Fruit fly (Drosophila melanogaster) S2 (cell line): ENCODE measurements around the gene CG31717.
A peak's percentile ranks its signal among the peaks of the same experiment; 100 is the strongest.

Experiments used
- CG8478 ChIP-seq: fragments of >200 bp; optimal IDR thresholded peaks from 2 replicates; lab custom pipeline; 2018
- CTCF ChIP-seq, 2 experiments: fragments of >200 bp; optimal IDR thresholded peaks; 2 replicates each; lab custom pipeline; 2018

Gene CG31717

DNA sequence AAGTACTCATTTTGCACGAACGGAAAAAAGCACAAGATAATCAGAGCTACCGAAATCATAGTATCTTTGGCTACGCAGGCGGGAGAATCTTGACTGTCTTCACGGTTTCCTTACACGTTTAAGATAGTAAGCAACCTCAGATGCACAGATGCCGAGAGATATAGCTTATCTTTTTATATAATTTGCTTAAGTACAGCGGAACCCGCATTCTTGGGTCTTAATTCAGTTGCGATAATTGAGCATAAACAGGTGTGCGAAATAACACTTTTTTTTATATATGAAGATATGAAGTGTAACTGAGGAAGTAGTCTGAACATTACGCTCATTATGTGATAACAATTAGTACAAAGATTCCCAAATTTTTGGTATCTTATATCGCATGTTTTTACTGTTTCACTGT lies 30.2 kb downstream of the CG31717 start, which contains the start of gene CG34043:
TSS of gene CG34043 (minus strand) at position 101 of the 400 bp plus-strand sequence.
- TF ChIP-seq CG8478: no peak
- no peak for TF ChIP-seq CTCF (optimal IDR thresholded peaks at IDR 0.05; lab: Kevin White, UChicago)

DNA sequence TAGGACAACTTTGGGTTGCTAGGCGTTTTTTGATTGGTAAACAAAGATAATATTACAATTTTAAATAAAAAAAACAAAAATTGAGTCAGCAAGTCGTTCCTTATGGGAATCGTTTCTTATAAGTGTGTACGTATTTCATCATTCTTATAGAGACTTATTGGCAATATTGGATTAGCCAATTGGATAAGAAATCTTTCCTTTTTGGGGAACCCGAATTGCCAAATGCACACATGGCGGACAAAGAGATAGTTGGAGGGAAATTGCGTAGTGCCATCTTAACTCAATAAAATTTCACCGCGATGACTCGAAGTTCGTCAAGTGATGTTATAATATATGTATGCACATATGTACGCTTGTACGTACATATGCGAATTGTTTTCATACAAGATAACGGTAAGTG lies 40.7 kb downstream of the CG31717 start:
- no peak for TF ChIP-seq CTCF (optimal IDR thresholded peaks at IDR 0.05; lab: Kevin White, UChicago)
- TF ChIP-seq CG8478: no peak

DNA sequence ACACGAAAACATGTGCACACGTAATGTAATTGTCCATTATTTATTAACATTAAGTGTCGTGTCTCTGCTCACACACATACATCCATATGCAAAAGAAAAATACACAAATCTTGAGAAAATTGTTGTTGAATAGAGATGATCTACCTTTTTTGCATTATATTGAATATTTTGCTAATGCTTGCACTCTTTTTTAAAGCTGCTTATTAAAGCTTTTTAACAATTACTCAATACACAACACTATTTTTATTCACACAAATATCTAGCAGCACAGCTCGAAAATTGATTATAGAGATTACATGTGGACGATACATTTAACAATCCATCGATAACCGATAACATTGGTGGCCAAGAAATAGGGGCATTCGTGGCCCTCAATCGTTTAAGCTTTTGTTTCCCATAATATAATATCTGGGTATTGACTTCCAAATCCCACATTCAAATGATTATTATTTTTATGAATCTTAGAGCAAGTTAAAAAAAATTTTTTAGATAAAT lies 41.6 kb downstream of the CG31717 start, which contains the start of gene Ufd4:
TSS of gene Ufd4 (minus strand) at position 300 of the 495 bp plus-strand sequence.
- TF ChIP-seq CG8478 (no peak), CTCF (optimal IDR thresholded peaks at IDR 0.05; lab: Kevin White, UChicago) (no peak)

DNA sequence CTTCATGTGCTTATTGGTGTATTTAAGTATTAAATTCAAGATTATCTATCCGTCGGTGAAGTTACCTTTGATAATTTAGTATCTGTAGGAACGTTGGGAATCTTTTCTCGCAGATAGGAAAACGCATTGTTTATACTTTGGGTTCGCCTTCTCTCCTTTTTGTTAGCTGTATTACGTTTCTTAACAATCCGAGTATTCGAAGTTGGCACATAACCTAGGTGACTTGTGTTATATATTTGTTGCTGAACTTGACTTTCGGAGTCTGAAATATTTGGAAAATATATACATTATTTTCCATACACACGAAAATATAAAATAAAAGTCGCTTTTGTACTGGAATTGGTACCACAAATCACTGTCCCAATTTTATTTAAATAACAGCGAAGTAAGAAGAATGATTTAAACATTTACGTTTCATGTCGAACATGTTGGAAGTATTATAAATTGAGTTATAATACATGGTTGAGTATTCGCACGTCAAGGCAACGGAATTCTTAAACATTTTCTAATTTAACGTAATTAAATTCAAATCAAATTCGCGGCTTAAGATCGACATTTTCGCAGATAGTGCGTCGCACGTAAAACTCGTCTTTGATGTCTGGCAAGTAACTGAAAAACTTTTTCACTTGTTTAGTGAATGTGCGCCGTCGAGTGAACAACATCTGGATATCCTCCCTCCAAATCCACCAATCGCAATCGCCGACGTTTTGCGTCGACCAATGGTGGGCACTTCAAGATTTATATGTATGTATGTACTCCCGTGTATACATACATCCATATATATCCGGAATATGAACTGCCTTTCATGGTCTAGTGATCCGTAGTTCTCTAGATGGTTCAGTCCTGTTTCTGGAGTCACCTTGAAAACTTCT lies 44.5 kb downstream of the CG31717 start, which contains the start of gene Hand:
TSS of gene Hand (minus strand) at position 588 of the 872 bp plus-strand sequence.
- TF ChIP-seq CTCF (optimal IDR thresholded peaks at IDR 0.05; lab: Kevin White, UChicago): no peak
- TF ChIP-seq CG8478: no peak

DNA sequence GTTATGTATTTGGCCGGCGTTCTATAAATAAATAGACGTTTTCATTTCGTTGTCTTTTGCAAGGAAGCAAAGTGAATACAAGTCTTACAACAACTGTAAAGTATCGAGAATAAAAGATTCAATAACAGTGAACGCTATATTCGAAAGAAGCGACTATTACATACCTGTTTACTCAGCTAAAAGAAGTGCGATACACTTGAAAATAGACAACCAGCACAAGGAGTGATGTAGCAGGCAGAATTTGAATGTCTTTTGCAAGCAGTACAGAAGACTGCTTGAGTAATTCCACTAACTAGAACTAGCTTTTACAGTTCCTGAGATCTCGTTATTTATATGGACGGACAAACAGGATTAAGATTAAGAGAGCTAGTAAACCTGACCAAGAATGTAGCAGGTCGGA lies 47.8 kb downstream of the CG31717 start:
- TF ChIP-seq CG8478: no peak
- TF ChIP-seq CTCF (optimal IDR thresholded peaks at IDR 0.05; lab: Kevin White, UChicago): peak; percentile 19 to 40

DNA sequence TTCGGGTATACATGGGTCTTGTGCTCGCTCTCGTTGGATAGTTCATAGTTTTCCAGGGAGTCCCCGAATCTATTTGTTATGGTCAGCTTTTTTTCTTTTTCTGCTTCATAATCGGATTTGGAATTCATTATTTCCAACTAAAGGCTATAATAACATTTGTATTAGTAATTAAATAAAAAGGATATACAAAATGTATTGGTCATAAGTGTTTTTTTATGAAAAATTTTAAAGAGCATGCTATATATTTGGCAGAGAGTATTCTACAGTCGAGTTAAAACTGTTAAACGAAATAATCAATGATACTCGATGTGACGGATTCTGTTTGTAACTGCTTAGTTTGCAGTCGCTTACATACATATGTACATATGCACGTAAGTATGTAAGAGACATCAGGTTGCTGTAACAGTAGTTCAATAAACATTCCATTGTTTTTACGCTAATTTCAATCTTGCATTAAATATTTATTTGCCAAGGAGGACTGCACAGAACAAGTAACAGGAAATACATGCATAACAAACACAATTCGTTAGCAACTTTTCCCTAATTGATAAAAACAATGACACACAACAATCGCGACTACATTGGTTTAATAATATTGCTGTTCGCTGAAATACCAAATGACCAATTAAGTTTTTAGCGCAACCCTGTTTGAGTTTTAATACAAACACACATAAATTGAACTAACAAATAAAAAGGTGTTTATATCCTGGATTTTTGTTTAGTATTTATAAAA lies 48.7 kb downstream of the CG31717 start:
- no peak for TF ChIP-seq CG8478
- TF ChIP-seq CTCF (optimal IDR thresholded peaks at IDR 0.05; lab: Kevin White, UChicago): no peak

DNA sequence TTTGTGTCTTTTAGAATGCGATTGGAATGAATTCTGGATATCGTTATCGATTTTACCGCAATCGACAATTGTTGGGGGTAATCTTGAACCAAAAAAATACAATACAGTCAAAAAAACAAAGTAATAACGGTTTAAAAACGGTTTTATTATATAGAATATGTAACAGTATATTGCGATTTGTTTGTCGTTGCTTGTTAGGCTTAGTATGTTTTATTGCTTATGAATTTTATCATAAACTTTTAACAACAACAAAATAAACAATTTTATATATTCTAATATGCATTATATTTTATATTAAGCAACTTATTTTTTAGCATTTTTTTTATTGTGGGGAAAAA lies 49.2 kb downstream of the CG31717 start, which contains the start of gene CYLD:
TSS of gene CYLD (minus strand) at position 38 of the 338 bp plus-strand sequence.
- TF ChIP-seq CG8478 (no peak), CTCF (optimal IDR thresholded peaks at IDR 0.05; lab: Kevin White, UChicago) (no peak)
